Fruit fly (Drosophila melanogaster) whole organism, adult: ENCODE data around the gene CG11889.

Source experiments
- CG11617 ChIP-seq: fragments of 200-800 bp; sonication (Bioruptor generic); optimal IDR thresholded peaks from 2 replicates; lab custom pipeline; 2017; ENCODE audit warnings: mild to moderate bottlenecking, missing biosample characterization, missing genetic modification reagents, missing genetic modification characterization
- CG14711 ChIP-seq: fragments of 200-800 bp; sonication (Bioruptor generic); optimal IDR thresholded peaks from 2 replicates; lab custom pipeline; 2018; ENCODE audit warnings: missing biosample characterization, mild to moderate bottlenecking, missing genetic modification characterization, moderate library complexity
- kay ChIP-seq: fragments of 200-800 bp; sonication (Bioruptor generic); peaks from one replicate; lab custom pipeline; 2016; ENCODE audit warnings: missing biosample characterization, missing genetic modification characterization, borderline replicate concordance
- toe ChIP-seq: fragments of 200-800 bp; sonication (Bioruptor generic); optimal IDR thresholded peaks from 2 replicates; lab custom pipeline; 2016; ENCODE audit warnings: missing biosample characterization, missing genetic modification characterization

dm6 chr3R:25262322-25262761 lies 7.7 kb upstream of the CG11889 start, which contains the start of the genes Kdsr and CG11858:
- TF ChIP-seq kay (GFP tag; lab: Kevin White, UChicago), result no peak
- no peak for TF ChIP-seq toe (GFP tag; lab: Kevin White, UChicago)
- peak; percentile 64 for TF ChIP-seq CG11617 (GFP tag; lab: Kevin White, UChicago)
- peak; percentile 74 for TF ChIP-seq CG14711 (tag; lab: Kevin White, UChicago)
